Fruit fly (Drosophila melanogaster): ENCODE data around the gene IRSp53.

The IRSp53 gene

dm6 chr3L:11204852-11205251 is 69.0 kb downstream of the IRSp53 start:
- no peak for TF ChIP-seq woc (GFP tag; optimal IDR thresholded peaks at IDR 0.05)
- no peak for TF ChIP-seq br (GFP tag; optimal IDR thresholded peaks at IDR 0.05)
- no peak for TF ChIP-seq psq (GFP tag; optimal IDR thresholded peaks at IDR 0.05)
- TF ChIP-seq OdsH (GFP tag; optimal IDR thresholded peaks at IDR 0.05): no peak
- TF ChIP-seq dmrt93B (GFP tag; optimal IDR thresholded peaks at IDR 0.05): no peak
- TF ChIP-seq brk (GFP tag; optimal IDR thresholded peaks at IDR 0.05): no peak
- no peak for TF ChIP-seq sv (GFP tag; optimal IDR thresholded peaks at IDR 0.05)
- no peak for TF ChIP-seq Vsx2 (GFP tag; optimal IDR thresholded peaks at IDR 0.05; ENCODE audit: partially characterized antibody)
- no peak for TF ChIP-seq Rel (GFP tag; optimal IDR thresholded peaks at IDR 0.05)
- no peak for TF ChIP-seq Rel (tag; optimal IDR thresholded peaks at IDR 0.05)
- TF ChIP-seq dl (GFP tag; optimal IDR thresholded peaks at IDR 0.05; ENCODE audit: insufficient read depth in 1 of 2, partially characterized antibody in 2 of 2): no peak
- no peak for TF ChIP-seq tai (GFP tag; optimal IDR thresholded peaks at IDR 0.05)
- TF ChIP-seq CG9705 (GFP tag; optimal IDR thresholded peaks at IDR 0.05): no peak
- no peak for TF ChIP-seq usp (GFP tag; optimal IDR thresholded peaks at IDR 0.05)
- TF ChIP-seq CG32264 (GFP tag; optimal IDR thresholded peaks at IDR 0.05): no peak
- TF ChIP-seq sage (GFP tag; optimal IDR thresholded peaks at IDR 0.05): no peak
- TF ChIP-seq HLH106 (tag; optimal IDR thresholded peaks at IDR 0.05): no peak
- no peak for TF ChIP-seq dsf (GFP tag; optimal IDR thresholded peaks at IDR 0.05; ENCODE audit: borderline replicate concordance)
- no peak for TF ChIP-seq rgr (GFP tag; optimal IDR thresholded peaks at IDR 0.05)

dm6 chr3L:11205608-11206336 is 69.9 kb downstream of the IRSp53 start, which contains the start of gene Plod:
Gene Plod, minus strand, starts transcription at chr3L:11206016.
- TF ChIP-seq Vsx2 (GFP tag; optimal IDR thresholded peaks at IDR 0.05; ENCODE audit: partially characterized antibody): no peak
- TF ChIP-seq Dif (GFP tag; optimal IDR thresholded peaks at IDR 0.05; ENCODE audit: partially characterized antibody): peak; percentile 35
- no peak for TF ChIP-seq Abd-B (GFP tag; optimal IDR thresholded peaks at IDR 0.05)
- peak; percentile 15 for TF ChIP-seq Sp1 (GFP tag; optimal IDR thresholded peaks at IDR 0.05)
- no peak for TF ChIP-seq brk (GFP tag; optimal IDR thresholded peaks at IDR 0.05)
- no peak for TF ChIP-seq CG9705 (GFP tag; optimal IDR thresholded peaks at IDR 0.05)
- TF ChIP-seq N (GFP tag; optimal IDR thresholded peaks at IDR 0.05): peak; percentile 93
- peak; percentile 39 for TF ChIP-seq h (GFP tag; optimal IDR thresholded peaks at IDR 0.05)
- peak; percentile 60 for TF ChIP-seq woc (GFP tag; optimal IDR thresholded peaks at IDR 0.05)
- peak; percentile 21 for TF ChIP-seq Hr83 (GFP tag; optimal IDR thresholded peaks at IDR 0.05; ENCODE audit: poor library complexity, severe bottlenecking)
- peak in 1 of 2 experiments; percentile 22 for TF ChIP-seq foxo (GFP tag; optimal IDR thresholded peaks at IDR 0.05)
- TF ChIP-seq OdsH (GFP tag; optimal IDR thresholded peaks at IDR 0.05): no peak
- peak; percentile 63 for TF ChIP-seq Hnf4 (GFP tag; optimal IDR thresholded peaks at IDR 0.05)
- TF ChIP-seq Hr78 (GFP tag; optimal IDR thresholded peaks at IDR 0.05): peak; percentile 44
- TF ChIP-seq HLH106 (tag; optimal IDR thresholded peaks at IDR 0.05): peak; percentile 24
- no peak for TF ChIP-seq usp (GFP tag; optimal IDR thresholded peaks at IDR 0.05)
- TF ChIP-seq sv (GFP tag; optimal IDR thresholded peaks at IDR 0.05): peak; percentile 50
- TF ChIP-seq Rel (GFP tag; optimal IDR thresholded peaks at IDR 0.05): no peak
- TF ChIP-seq Rel (tag; optimal IDR thresholded peaks at IDR 0.05): peak; percentile 96

DNA sequence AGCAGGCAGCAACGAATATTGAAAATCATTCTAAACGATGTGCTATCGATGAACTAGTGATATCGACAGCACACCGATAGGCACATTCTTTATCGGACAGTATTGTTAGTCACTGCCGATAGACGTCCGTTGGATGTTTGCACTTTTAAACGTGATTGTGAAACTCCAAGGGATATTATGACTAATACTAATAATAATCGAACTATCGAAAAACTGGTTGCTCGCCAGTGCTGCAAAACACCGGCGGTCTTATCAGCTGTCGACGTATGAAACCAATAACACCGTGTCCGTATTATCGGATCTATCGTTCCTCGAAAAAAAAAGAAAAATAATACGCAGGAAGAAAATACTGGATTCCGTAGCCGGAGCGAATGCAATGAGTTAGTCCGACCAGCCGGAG is 74.7 kb downstream of the IRSp53 start, which contains the start of the genes Ube3a and CG7600:
Gene Ube3a, minus strand, starts transcription at position 67 of the 400 bp plus-strand sequence.
Gene CG7600, plus strand, starts transcription at position 270 of the 400 bp plus-strand sequence.
- TF ChIP-seq psq (GFP tag; optimal IDR thresholded peaks at IDR 0.05) (no peak), Mio (GFP tag; optimal IDR thresholded peaks at IDR 0.05) (no peak), tai (GFP tag; optimal IDR thresholded peaks at IDR 0.05) (no peak), OdsH (GFP tag; optimal IDR thresholded peaks at IDR 0.05) (peak; percentile 53), pan (optimal IDR thresholded peaks at IDR 0.05) (no peak), Dfd (GFP tag; optimal IDR thresholded peaks at IDR 0.05) (no peak), Vsx2 (GFP tag; optimal IDR thresholded peaks at IDR 0.05; ENCODE audit: partially characterized antibody) (no peak), Dif (GFP tag; optimal IDR thresholded peaks at IDR 0.05; ENCODE audit: partially characterized antibody) (peak; percentile 14), HLH106 (tag; optimal IDR thresholded peaks at IDR 0.05) (peak; percentile 34), CrebA (GFP tag; optimal IDR thresholded peaks at IDR 0.05; ENCODE audit: borderline replicate concordance) (no peak), h (GFP tag; optimal IDR thresholded peaks at IDR 0.05) (peak; percentile 75), brk (GFP tag; optimal IDR thresholded peaks at IDR 0.05) (no peak), br (GFP tag; optimal IDR thresholded peaks at IDR 0.05) (peak; percentile 62), lola (GFP tag; optimal IDR thresholded peaks at IDR 0.05) (no peak), Jra (GFP tag; optimal IDR thresholded peaks at IDR 0.05) (peak; percentile 94), Hnf4 (GFP tag; optimal IDR thresholded peaks at IDR 0.05) (peak; percentile 74), GATAd (GFP tag; optimal IDR thresholded peaks at IDR 0.05) (no peak), dl (GFP tag; optimal IDR thresholded peaks at IDR 0.05; ENCODE audit: insufficient read depth in 1 of 2, partially characterized antibody in 2 of 2) (no peak), foxo (GFP tag; optimal IDR thresholded peaks at IDR 0.05) (peak; percentile 48 to 54), Hr78 (GFP tag; optimal IDR thresholded peaks at IDR 0.05) (no peak), jim (GFP tag; optimal IDR thresholded peaks at IDR 0.05) (no peak), Abd-B (GFP tag; optimal IDR thresholded peaks at IDR 0.05) (no peak), CG9705 (GFP tag; optimal IDR thresholded peaks at IDR 0.05) (peak; percentile 14), sv (GFP tag; optimal IDR thresholded peaks at IDR 0.05) (peak; percentile 25), Sp1 (GFP tag; optimal IDR thresholded peaks at IDR 0.05) (peak; percentile 57), woc (GFP tag; optimal IDR thresholded peaks at IDR 0.05) (no peak), ey (GFP tag; optimal IDR thresholded peaks at IDR 0.05) (no peak), sage (GFP tag; optimal IDR thresholded peaks at IDR 0.05) (no peak), dsf (GFP tag; optimal IDR thresholded peaks at IDR 0.05; ENCODE audit: borderline replicate concordance) (no peak), Rel (GFP tag; optimal IDR thresholded peaks at IDR 0.05) (no peak), Rel (tag; optimal IDR thresholded peaks at IDR 0.05) (peak; percentile 56), CG32264 (GFP tag; optimal IDR thresholded peaks at IDR 0.05) (peak; percentile 30), dmrt93B (GFP tag; optimal IDR thresholded peaks at IDR 0.05) (no peak), N (GFP tag; optimal IDR thresholded peaks at IDR 0.05) (no peak), Hr83 (GFP tag; optimal IDR thresholded peaks at IDR 0.05; ENCODE audit: poor library complexity, severe bottlenecking) (peak; percentile 59), rgr (GFP tag; optimal IDR thresholded peaks at IDR 0.05) (peak; percentile 48), Myc (optimal IDR thresholded peaks at IDR 0.05) (peak; percentile 30), fru (GFP tag; optimal IDR thresholded peaks at IDR 0.05) (peak; percentile 41), usp (GFP tag; optimal IDR thresholded peaks at IDR 0.05) (no peak)

All from whole organism, wandering third instar larva.